Fruit fly (Drosophila melanogaster): ENCODE data around the gene x16.

Gene x16

dm6 chr2L:6967422-6968012 lies 47.5 kb upstream of the x16 start, which contains the start of gene Sumo (continued):
- TF ChIP-seq ci (GFP tag; IDR thresholded peaks at IDR 0.05): peak; percentile 67
- peak; percentile 100 for TF ChIP-seq CG6791 (GFP tag; IDR thresholded peaks at IDR 0.05; ENCODE audit: partially characterized antibody)
- TF ChIP-seq gcm2 (GFP tag; optimal IDR thresholded peaks at IDR 0.05): no peak
- no peak for TF ChIP-seq maf-S (GFP tag; optimal IDR thresholded peaks at IDR 0.05)
- TF ChIP-seq dmrt11E (tag; optimal IDR thresholded peaks at IDR 0.05): peak; percentile 4
- TF ChIP-seq CG1024 (GFP tag; IDR thresholded peaks at IDR 0.05): 0 out of 2 replicates have a peak, but pooled peaks have one; percentile 17
- peak; percentile 82 for TF ChIP-seq Med (GFP tag)
- TF ChIP-seq Pdp1 (GFP tag; optimal IDR thresholded peaks at IDR 0.05): no peak
- TF ChIP-seq Dref (GFP tag; IDR thresholded peaks at IDR 0.05): peak; percentile 93
- peak; percentile 42 for TF ChIP-seq Dek (tag; optimal IDR thresholded peaks at IDR 0.05)
- TF ChIP-seq CG5953 (GFP tag; IDR thresholded peaks at IDR 0.05): no peak
- no peak for TF ChIP-seq CG1233 (GFP tag; optimal IDR thresholded peaks at IDR 0.05)
- peak; percentile 13 for TF ChIP-seq stwl (tag; optimal IDR thresholded peaks at IDR 0.05)
- TF ChIP-seq trh (GFP tag; optimal IDR thresholded peaks at IDR 0.05): no peak
- no peak for TF ChIP-seq Hr51 (GFP tag; optimal IDR thresholded peaks at IDR 0.05)
- no peak; the same call in 1 of the 3 replicates for TF ChIP-seq CG17361 (GFP tag; IDR thresholded peaks at IDR 0.05)
- TF ChIP-seq CG14667 (GFP tag; IDR thresholded peaks at IDR 0.05): no peak
- TF ChIP-seq Sry-δ (GFP tag; optimal IDR thresholded peaks at IDR 0.05): peak; percentile 91
- TF ChIP-seq Sin3A (optimal IDR thresholded peaks at IDR 0.05): peak; percentile 13
- 0 out of 3 replicates have a peak, but pooled peaks have one; percentile 26 for TF ChIP-seq zfh1 (GFP tag; IDR thresholded peaks at IDR 0.05)
- no peak for TF ChIP-seq CG17802 (tag; optimal IDR thresholded peaks at IDR 0.05)
- no peak; the same call in 1 of the 2 replicates for TF ChIP-seq ranshi (GFP tag; IDR thresholded peaks at IDR 0.05)
- no peak for TF ChIP-seq ash1 (GFP tag; optimal IDR thresholded peaks at IDR 0.05)
- no peak for TF ChIP-seq tio (GFP tag; optimal IDR thresholded peaks at IDR 0.05)
- no peak for TF ChIP-seq wek (GFP tag; optimal IDR thresholded peaks at IDR 0.05)
- no peak for TF ChIP-seq abd-A (tag; optimal IDR thresholded peaks at IDR 0.05)
- TF ChIP-seq Nf-YA (GFP tag; IDR thresholded peaks at IDR 0.05): no peak
- TF ChIP-seq CG13775 (GFP tag; optimal IDR thresholded peaks at IDR 0.05): peak; percentile 59
- no peak for TF ChIP-seq pho (GFP tag; optimal IDR thresholded peaks at IDR 0.05)
- peak; percentile 21 for TF ChIP-seq gem (tag; optimal IDR thresholded peaks at IDR 0.05)
- TF ChIP-seq ara (GFP tag; IDR thresholded peaks at IDR 0.05): no peak
- TF ChIP-seq tup (GFP tag; optimal IDR thresholded peaks at IDR 0.05): no peak
- TF ChIP-seq CG17328 (GFP tag; IDR thresholded peaks at IDR 0.05): no peak
- TF ChIP-seq CG2120 (GFP tag; optimal IDR thresholded peaks at IDR 0.05): no peak
- TF ChIP-seq Neu2 (GFP tag; optimal IDR thresholded peaks at IDR 0.05; ENCODE audit: borderline replicate concordance): no peak
- peak; percentile 31 for TF ChIP-seq Nf-YC (tag; optimal IDR thresholded peaks at IDR 0.05)
- peak; percentile 100 for TF ChIP-seq CG42726 (GFP tag; IDR thresholded peaks at IDR 0.05; ENCODE audit: partially characterized antibody)
- no peak for TF ChIP-seq p53 (GFP tag; optimal IDR thresholded peaks at IDR 0.05)
- TF ChIP-seq HHEX (GFP tag; optimal IDR thresholded peaks at IDR 0.05): no peak
- TF ChIP-seq unpg (GFP tag; optimal IDR thresholded peaks at IDR 0.05): no peak
- peak; percentile 98 for TF ChIP-seq tna (GFP tag; IDR thresholded peaks at IDR 0.05; ENCODE audit: partially characterized antibody)
- peak; percentile 9 for TF ChIP-seq az2 (GFP tag; optimal IDR thresholded peaks at IDR 0.05)
- TF ChIP-seq CG17568 (GFP tag; optimal IDR thresholded peaks at IDR 0.05): no peak
- no peak for TF ChIP-seq Deaf1 (tag; optimal IDR thresholded peaks at IDR 0.05)
- TF ChIP-seq CG14050 (GFP tag; IDR thresholded peaks at IDR 0.05): no peak
- TF ChIP-seq CG30431 (GFP tag; optimal IDR thresholded peaks at IDR 0.05): no peak
- no peak for TF ChIP-seq CG14014 (GFP tag; IDR thresholded peaks at IDR 0.05)
- TF ChIP-seq zen2 (GFP tag; IDR thresholded peaks at IDR 0.05; ENCODE audit: partially characterized antibody): peak; percentile 99
- TF ChIP-seq cas (GFP tag; IDR thresholded peaks at IDR 0.05): peak; percentile 9; the same call in 1 of the 2 replicates
- no peak for TF ChIP-seq CG2875 (GFP tag; optimal IDR thresholded peaks at IDR 0.05)

Measured in whole organism, embryonic.